Worm (Caenorhabditis elegans): ENCODE results near the gene clec-162.

Gene clec-162

DNA sequence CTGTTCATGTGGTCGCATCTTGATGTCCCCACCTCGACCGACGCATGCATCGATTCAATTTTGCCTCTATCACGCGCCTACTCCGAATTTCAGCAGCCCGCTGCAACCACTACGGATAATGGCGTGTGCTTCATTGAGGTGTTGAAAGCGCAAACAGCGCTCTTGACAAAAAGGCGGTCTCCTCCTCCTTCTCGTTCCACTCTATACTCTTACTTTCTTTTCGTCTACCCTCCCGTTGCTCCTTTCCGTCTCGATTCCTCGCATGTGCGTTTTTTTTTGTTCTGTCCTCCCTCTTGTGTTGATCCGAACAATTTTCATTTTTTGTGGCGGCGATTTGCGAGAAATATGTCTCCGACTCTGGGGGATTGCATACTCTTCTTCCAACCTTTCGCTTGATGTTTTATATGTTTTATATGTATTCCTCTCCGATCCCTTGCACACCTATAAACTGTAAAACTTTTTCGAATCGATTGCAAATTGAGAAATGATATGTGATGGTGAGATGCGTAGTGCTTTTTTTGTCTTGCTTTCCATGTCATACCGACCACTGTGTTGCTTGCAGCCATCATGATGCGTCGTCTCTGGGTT lies 22.3 kb downstream of the clec-162 start:
- TF ChIP-seq flt-1 (GFP tag; IDR thresholded peaks at IDR 0.05) (peak; percentile 36; the same call in 1 of the 2 replicates), cog-1 (tag; optimal IDR thresholded peaks at IDR 0.05) (no peak)

DNA sequence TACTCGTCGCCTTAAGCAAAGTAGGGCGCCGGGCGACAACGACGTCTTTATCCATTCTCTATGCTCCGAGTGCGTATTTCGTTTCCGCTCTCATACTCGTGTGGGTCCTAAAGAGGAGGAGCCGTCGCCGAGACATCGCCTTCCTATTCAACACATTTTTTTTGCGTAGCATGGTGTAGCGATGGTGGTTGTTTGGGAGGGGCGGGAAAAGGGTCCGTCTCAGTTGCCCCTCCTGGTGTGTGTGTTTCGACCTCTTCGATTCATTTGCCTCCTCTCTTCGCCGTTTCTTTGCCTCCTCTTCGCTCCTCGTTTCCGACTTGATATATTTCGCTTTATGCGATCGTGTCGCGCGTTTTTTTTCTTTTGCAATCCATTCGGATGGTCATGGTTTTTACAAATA lies 23.2 kb downstream of the clec-162 start:
- TF ChIP-seq flt-1 (GFP tag; IDR thresholded peaks at IDR 0.05) (no peak), klf-2 (GFP tag; conservative IDR thresholded peaks at IDR 0.05) (no peak), cog-1 (tag; optimal IDR thresholded peaks at IDR 0.05) (no peak), ztf-23 (GFP tag; IDR thresholded peaks at IDR 0.05) (no peak), T22C8.4 (GFP tag; IDR thresholded peaks at IDR 0.05) (no peak), med-1 (GFP tag; optimal IDR thresholded peaks at IDR 0.05; ENCODE audit: insufficient read depth) (no peak), ref-1 (GFP tag; conservative IDR thresholded peaks at IDR 0.05) (no peak), tab-1 (GFP tag; IDR thresholded peaks at IDR 0.05) (no peak), ztf-29 (GFP tag; IDR thresholded peaks at IDR 0.05) (no peak)

DNA sequence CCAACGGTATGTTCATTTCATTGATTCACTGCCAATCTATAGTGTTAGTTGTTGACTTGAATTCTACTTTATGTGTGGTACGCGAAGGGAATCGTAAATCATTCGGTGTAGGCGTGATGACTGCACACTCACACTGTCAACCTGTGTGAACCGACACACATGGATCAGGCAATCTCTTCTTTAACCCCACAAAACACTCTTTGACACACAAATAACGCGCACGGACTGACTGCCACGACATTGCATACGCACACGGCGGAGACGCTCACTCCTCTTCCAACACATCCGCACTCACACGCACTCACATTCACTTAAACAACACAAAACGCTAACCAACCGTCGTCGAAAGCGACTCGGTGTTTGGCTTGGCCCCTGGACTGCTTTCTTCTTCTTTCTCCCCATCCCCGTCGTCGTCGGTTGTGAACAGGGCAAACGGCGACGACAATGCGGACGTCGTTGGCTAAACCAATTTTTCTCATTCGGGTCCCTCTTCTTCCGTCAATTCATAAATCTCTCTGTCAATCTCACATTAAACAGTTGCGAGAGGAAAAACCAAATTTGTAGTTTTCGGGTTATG lies 24.8 kb downstream of the clec-162 start:
- TF ChIP-seq klf-2 (GFP tag; conservative IDR thresholded peaks at IDR 0.05) (no peak), med-1 (GFP tag; optimal IDR thresholded peaks at IDR 0.05; ENCODE audit: insufficient read depth) (no peak)

DNA sequence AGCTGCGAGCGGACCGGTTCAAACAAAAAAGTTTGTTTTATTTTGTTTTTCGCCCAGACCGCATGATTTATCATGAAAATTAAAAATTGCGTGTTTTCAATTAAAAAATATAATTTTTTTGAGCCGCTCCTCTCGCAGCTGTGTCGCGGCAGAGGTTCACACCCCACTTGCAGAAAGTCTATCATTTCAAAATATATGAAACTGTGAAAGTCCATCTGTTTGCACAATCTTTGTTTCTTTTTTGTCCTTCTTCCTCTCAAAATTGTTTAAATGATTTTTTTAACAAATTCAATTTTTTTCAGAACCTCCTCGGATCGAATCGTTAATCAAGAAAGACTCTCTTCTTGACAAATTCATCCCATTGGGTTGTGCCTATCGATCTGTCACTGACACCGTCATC lies 25.4 kb downstream of the clec-162 start, which contains the start of gene tlk-1:
tlk-1 (plus strand) TSS at position 301 of the 400 bp plus-strand sequence.
- TF ChIP-seq ref-1 (GFP tag; conservative IDR thresholded peaks at IDR 0.05) (no peak), klf-2 (GFP tag; conservative IDR thresholded peaks at IDR 0.05) (no peak), cog-1 (tag; optimal IDR thresholded peaks at IDR 0.05) (no peak), ztf-23 (GFP tag; IDR thresholded peaks at IDR 0.05) (no peak), tab-1 (GFP tag; IDR thresholded peaks at IDR 0.05) (no peak), flt-1 (GFP tag; IDR thresholded peaks at IDR 0.05) (no peak), T22C8.4 (GFP tag; IDR thresholded peaks at IDR 0.05) (no peak), ztf-29 (GFP tag; IDR thresholded peaks at IDR 0.05) (no peak), med-1 (GFP tag; optimal IDR thresholded peaks at IDR 0.05; ENCODE audit: insufficient read depth) (no peak)

DNA sequence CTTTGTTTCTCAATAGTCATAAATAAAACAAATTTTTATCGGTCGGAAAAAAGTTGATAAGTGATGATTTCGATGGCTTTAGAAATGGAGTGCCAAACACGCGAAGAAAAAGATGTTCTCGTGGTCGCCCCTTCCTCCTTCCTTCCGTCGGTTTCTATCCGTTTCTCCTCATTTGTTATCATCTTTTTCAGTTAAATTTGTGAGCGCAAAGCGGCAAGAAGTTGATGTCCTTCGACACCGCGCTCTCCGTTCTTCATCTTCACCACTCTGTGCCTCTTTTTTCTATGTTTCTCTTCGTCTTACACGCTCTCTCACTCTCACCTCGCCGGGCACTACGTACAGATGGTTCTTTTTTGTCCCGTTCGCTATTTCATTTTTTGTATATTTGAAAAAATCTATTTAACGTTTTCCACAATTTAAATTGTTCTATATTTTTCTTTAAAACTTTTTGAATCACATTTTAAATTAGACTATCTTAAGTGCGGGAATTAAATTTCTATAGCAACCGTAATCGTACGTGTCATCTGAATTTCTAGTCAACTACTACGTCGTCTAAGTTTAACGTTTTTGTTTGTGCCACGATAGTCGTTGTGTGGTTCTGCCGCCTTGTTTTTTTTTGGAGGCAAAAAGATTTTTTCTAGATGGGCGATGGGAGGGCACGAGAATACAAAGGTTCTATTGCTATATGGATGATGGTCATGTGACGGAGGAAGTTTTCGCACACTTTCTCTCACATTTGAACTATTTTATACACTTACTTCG lies 26.2 kb downstream of the clec-162 start:
- TF ChIP-seq cog-1 (tag; optimal IDR thresholded peaks at IDR 0.05) (no peak), med-1 (GFP tag; optimal IDR thresholded peaks at IDR 0.05; ENCODE audit: insufficient read depth) (no peak), klf-2 (GFP tag; conservative IDR thresholded peaks at IDR 0.05) (no peak), flt-1 (GFP tag; IDR thresholded peaks at IDR 0.05) (no peak), ref-1 (GFP tag; conservative IDR thresholded peaks at IDR 0.05) (no peak), ztf-29 (GFP tag; IDR thresholded peaks at IDR 0.05) (no peak)

DNA sequence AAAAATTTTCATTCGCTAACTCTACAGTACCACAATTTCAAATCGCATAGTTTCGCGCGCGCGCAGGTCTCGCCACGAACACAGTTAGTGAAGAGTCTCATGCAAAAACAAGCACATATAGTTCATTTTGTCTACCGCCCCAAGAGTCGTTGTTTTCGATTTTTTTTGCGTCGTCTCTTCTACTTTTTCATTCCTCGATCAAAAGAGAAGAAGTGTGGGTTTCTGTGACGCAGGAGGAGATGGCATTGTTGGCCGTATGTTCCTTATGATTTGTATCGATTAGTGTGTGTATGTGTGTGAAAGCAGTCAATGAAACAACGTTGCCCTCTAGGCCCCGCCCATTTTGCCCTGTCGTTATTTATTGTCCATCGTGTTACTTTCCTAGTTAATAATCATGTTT lies 27.1 kb downstream of the clec-162 start:
- no peak for TF ChIP-seq cog-1 (tag; optimal IDR thresholded peaks at IDR 0.05)
- no peak for TF ChIP-seq ztf-23 (GFP tag; IDR thresholded peaks at IDR 0.05)
- no peak for TF ChIP-seq T22C8.4 (GFP tag; IDR thresholded peaks at IDR 0.05)
- TF ChIP-seq ref-1 (GFP tag; conservative IDR thresholded peaks at IDR 0.05) = no peak
- no peak for TF ChIP-seq ztf-29 (GFP tag; IDR thresholded peaks at IDR 0.05)
- TF ChIP-seq flt-1 (GFP tag; IDR thresholded peaks at IDR 0.05) = no peak
- TF ChIP-seq klf-2 (GFP tag; conservative IDR thresholded peaks at IDR 0.05) = no peak
- TF ChIP-seq med-1 (GFP tag; optimal IDR thresholded peaks at IDR 0.05; ENCODE audit: insufficient read depth) = no peak
- no peak for TF ChIP-seq tab-1 (GFP tag; IDR thresholded peaks at IDR 0.05)

DNA sequence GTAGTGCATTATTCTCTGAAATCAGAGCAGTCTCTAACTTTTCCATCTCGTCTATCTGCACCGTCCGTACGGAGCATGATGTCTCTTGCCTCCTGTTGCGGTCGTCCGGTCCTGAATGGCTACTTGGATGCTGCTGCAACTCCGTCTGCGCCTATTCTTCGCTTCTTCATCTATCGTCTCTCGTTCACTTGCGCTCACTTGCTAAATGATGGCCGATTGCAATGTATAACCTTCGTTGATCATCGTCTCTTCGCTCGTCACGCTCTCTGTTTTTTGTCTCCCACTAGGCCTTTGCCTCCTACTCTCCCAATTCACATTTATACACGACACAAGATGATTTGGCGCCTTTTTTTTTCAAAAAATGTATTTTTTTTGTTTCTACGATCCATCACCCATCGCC lies 27.7 kb downstream of the clec-162 start:
- peak; percentile 55; the same call in 1 of the 2 replicates for TF ChIP-seq flt-1 (GFP tag; IDR thresholded peaks at IDR 0.05)
- TF ChIP-seq klf-2 (GFP tag; conservative IDR thresholded peaks at IDR 0.05) = no peak

DNA sequence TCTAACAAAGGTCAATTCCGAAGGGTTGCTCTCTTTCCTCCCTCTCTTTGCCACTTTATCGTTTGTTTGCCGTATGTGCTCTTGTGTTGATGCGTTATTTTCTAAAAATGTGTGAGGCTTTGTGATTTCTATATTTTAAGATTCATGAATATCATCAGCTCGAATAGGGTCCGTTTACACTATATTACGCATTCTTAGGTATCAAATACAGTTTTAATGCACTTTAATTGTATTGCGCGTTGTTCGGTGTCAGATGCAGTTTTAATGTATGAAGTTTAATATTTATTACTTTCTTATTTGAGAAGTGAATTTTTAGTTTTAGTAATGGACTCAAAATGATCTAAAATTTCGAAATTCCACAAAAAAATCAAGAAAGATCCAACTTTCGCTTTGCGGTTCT lies 28.6 kb downstream of the clec-162 start, which contains the start of gene bud-31:
bud-31 (minus strand) TSS at position 101 of the 400 bp plus-strand sequence.
- no peak for TF ChIP-seq flt-1 (GFP tag; IDR thresholded peaks at IDR 0.05)
- no peak for TF ChIP-seq T22C8.4 (GFP tag; IDR thresholded peaks at IDR 0.05)
- TF ChIP-seq med-1 (GFP tag; optimal IDR thresholded peaks at IDR 0.05; ENCODE audit: insufficient read depth) = no peak
- no peak for TF ChIP-seq ztf-29 (GFP tag; IDR thresholded peaks at IDR 0.05)
- TF ChIP-seq klf-2 (GFP tag; conservative IDR thresholded peaks at IDR 0.05) = no peak
- TF ChIP-seq cog-1 (tag; optimal IDR thresholded peaks at IDR 0.05) = no peak
- no peak for TF ChIP-seq ztf-23 (GFP tag; IDR thresholded peaks at IDR 0.05)
- no peak for TF ChIP-seq ref-1 (GFP tag; conservative IDR thresholded peaks at IDR 0.05)
- no peak for TF ChIP-seq tab-1 (GFP tag; IDR thresholded peaks at IDR 0.05)

DNA sequence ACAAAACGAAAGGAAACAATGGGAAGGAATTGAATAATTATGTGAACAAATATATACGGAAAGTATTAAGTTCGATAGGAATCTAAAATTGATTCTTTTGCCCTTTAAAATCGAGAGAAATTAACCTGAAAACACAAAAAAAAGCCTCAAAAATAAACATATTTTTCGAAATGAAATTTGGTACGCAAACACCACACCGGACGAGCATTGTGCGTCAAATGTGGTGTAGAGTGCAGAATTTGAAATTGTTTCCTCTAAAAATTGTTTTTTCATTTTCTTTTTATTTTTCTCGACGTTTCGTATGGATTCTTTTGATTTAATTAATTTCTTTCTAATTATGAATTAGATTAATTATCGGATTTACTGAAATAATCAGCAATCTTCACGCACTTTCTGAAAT lies 29.6 kb downstream of the clec-162 start:
- no peak for TF ChIP-seq ref-1 (GFP tag; conservative IDR thresholded peaks at IDR 0.05)

DNA sequence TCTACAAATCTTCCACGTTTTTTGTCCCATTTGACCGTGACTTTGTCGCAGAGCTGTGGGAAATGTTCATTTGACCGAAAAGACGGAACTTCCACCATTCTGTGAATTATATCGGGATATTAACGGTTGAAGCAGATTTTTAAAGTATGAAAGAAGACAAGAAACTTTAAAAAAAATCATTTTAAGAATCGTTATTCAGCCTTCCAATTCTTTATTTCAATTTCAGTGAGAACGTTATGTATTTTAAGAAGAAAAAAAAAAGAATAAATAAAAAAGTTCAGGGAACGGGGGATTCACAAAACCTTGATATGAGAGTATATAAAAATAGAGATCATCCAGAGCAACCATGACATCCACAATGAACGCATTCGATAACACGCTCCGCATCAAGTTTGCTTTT lies 30.5 kb downstream of the clec-162 start, which contains the start of gene set-3:
set-3 (minus strand) TSS at position 101 of the 400 bp plus-strand sequence.
- TF ChIP-seq ztf-23 (GFP tag; IDR thresholded peaks at IDR 0.05) (no peak), tab-1 (GFP tag; IDR thresholded peaks at IDR 0.05) (no peak), ref-1 (GFP tag; conservative IDR thresholded peaks at IDR 0.05) (no peak), T22C8.4 (GFP tag; IDR thresholded peaks at IDR 0.05) (no peak), cog-1 (tag; optimal IDR thresholded peaks at IDR 0.05) (no peak), flt-1 (GFP tag; IDR thresholded peaks at IDR 0.05) (no peak), med-1 (GFP tag; optimal IDR thresholded peaks at IDR 0.05; ENCODE audit: insufficient read depth) (no peak), ztf-29 (GFP tag; IDR thresholded peaks at IDR 0.05) (no peak), klf-2 (GFP tag; conservative IDR thresholded peaks at IDR 0.05) (no peak)
